Fruit fly (Drosophila melanogaster) S2 (cell line): ENCODE measurements around the gene CG17570.

Experiments
- CG8478 ChIP-seq: fragments of >200 bp; optimal IDR thresholded peaks from 2 replicates; lab custom pipeline; 2018
- CTCF ChIP-seq, 2 experiments: fragments of >200 bp; optimal IDR thresholded peaks; 2 replicates each; lab custom pipeline; 2018

- no peak for TF ChIP-seq CTCF (optimal IDR thresholded peaks at IDR 0.05; lab: Kevin White, UChicago)
- TF ChIP-seq CG8478 (lab: Kevin White, UChicago) = no peak
These were observed 38.4 kb downstream of the CG17570 start for dm6 chr2L:20225833-20226232.
